Comparison of ENCODE assay signal across 1 fruit fly cellular context in the genomic region with DNA sequence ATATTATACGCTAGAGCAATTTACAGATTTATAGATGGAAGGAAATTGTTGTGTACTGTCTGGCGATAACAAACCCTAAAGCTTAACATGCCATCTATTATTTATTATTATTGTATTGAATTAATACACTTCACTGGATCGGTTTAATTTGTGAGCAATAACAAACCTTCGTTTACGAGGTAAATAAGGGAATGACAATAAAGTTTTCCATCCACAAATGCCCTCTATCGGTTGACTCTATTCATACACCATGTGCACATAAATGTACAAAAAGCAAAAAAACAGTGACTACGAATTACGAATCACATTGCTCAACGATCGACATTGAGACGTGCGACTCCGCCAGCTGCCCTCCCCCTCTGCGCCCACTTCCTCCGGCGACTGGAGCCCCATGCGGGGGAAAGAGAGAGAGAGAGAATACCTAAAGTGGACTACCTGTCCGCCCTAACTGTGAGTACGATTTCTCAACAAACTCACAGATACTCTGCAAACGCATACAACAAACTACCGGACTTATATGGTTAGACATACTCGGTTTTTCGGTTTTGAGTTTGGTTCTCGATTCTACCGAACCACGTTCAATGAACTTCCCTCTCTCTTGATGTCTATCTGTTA.
TF ChIP-seq lines count a peak whose summit lies in the region.

No protein-coding gene starts in this region.

TF ChIP-seq in whole organism, embryonic, 481 proteins besides CTCF, POLR2A, EP300 and RAD21 (continued from another document and continues in another):
- no peak for TF ChIP-seq CG7987 (GFP tag; optimal IDR thresholded peaks at IDR 0.05; lab: Kevin White, UChicago)
- no peak for TF ChIP-seq CG8478 (optimal IDR thresholded peaks at IDR 0.05; lab: Kevin White, UChicago)
- TF ChIP-seq HmgZ (tag; optimal IDR thresholded peaks at IDR 0.05; lab: Kevin White, UChicago), result no peak
- TF ChIP-seq insv (GFP tag; optimal IDR thresholded peaks at IDR 0.05; lab: Kevin White, UChicago), result no peak
- TF ChIP-seq slbo (GFP tag; IDR thresholded peaks at IDR 0.05; lab: Robert Waterston, UW), result peak; percentile 57
- no peak for TF ChIP-seq Six4 (GFP tag; optimal IDR thresholded peaks at IDR 0.05; lab: Kevin White, UChicago)
- TF ChIP-seq disco-r (GFP tag; optimal IDR thresholded peaks at IDR 0.05; lab: Kevin White, UChicago), result no peak
- no peak for TF ChIP-seq hth (optimal IDR thresholded peaks at IDR 0.05; lab: Kevin White, UChicago)
- peak; percentile 24 for TF ChIP-seq Hmr (GFP tag; optimal IDR thresholded peaks at IDR 0.05; lab: Kevin White, UChicago)
- TF ChIP-seq schlank (tag; optimal IDR thresholded peaks at IDR 0.05; lab: Kevin White, UChicago), result no peak
- TF ChIP-seq otp (GFP tag; IDR thresholded peaks at IDR 0.05; lab: Robert Waterston, UW), result peak; percentile 14; the same call in 1 of the 3 replicates
- peak; percentile 24 for TF ChIP-seq CG2678 (tag; optimal IDR thresholded peaks at IDR 0.05; lab: Kevin White, UChicago)
- peak in 1 of 2 experiments; percentile 56 for TF ChIP-seq Pdp1 (GFP tag; optimal IDR thresholded peaks at IDR 0.05; lab: Kevin White, UChicago)
- TF ChIP-seq CG13123 (GFP tag; optimal IDR thresholded peaks at IDR 0.05; lab: Kevin White, UChicago), result no peak
- peak; percentile 12; the same call in 1 of the 2 replicates for TF ChIP-seq MBD-R2 (GFP tag; IDR thresholded peaks at IDR 0.05; lab: Robert Waterston, UW)
- peak; percentile 69 for TF ChIP-seq sd (tag; optimal IDR thresholded peaks at IDR 0.05; lab: Kevin White, UChicago)
- no peak for TF ChIP-seq CG15601 (tag; optimal IDR thresholded peaks at IDR 0.05; lab: Kevin White, UChicago)
- TF ChIP-seq Adf1 (GFP tag; IDR thresholded peaks at IDR 0.05; lab: Robert Waterston, UW), result 0 out of 2 replicates have a peak, but pooled peaks have one; percentile 19
- TF ChIP-seq CG12104 (GFP tag; optimal IDR thresholded peaks at IDR 0.05; lab: Kevin White, UChicago), result peak; percentile 16
- TF ChIP-seq CG15696 (tag; optimal IDR thresholded peaks at IDR 0.05; lab: Kevin White, UChicago), result no peak
- no peak for TF ChIP-seq CG12744 (GFP tag; optimal IDR thresholded peaks at IDR 0.05; lab: Kevin White, UChicago)
- TF ChIP-seq rib (GFP tag; IDR thresholded peaks at IDR 0.05; lab: Robert Waterston, UW), result peak; percentile 71; the same call in 1 of the 2 replicates
- peak; percentile 85 for TF ChIP-seq sens (GFP tag; lab: Kevin White, UChicago)
- TF ChIP-seq salm (tag; optimal IDR thresholded peaks at IDR 0.05; lab: Kevin White, UChicago), result peak; percentile 11
- no peak for TF ChIP-seq repo (GFP tag; optimal IDR thresholded peaks at IDR 0.05; lab: Kevin White, UChicago)
- TF ChIP-seq gem (tag; optimal IDR thresholded peaks at IDR 0.05; lab: Kevin White, UChicago), result peak; percentile 29
- peak; percentile 40 to 46 for TF ChIP-seq Trl (optimal IDR thresholded peaks at IDR 0.05; lab: Kevin White, UChicago)
- no peak for TF ChIP-seq Trl (GFP tag; optimal IDR thresholded peaks at IDR 0.05; lab: Kevin White, UChicago)
- TF ChIP-seq cad (GFP tag; optimal IDR thresholded peaks at IDR 0.05; lab: Kevin White, UChicago), result no peak
- TF ChIP-seq eve (GFP tag; optimal IDR thresholded peaks at IDR 0.05; lab: Kevin White, UChicago), result no peak
- no peak for TF ChIP-seq Dfd (GFP tag; optimal IDR thresholded peaks at IDR 0.05; lab: Kevin White, UChicago)
- no peak for TF ChIP-seq CG33557 (GFP tag; optimal IDR thresholded peaks at IDR 0.05; lab: Kevin White, UChicago)
- TF ChIP-seq CG7839 (tag; optimal IDR thresholded peaks at IDR 0.05; lab: Kevin White, UChicago), result peak; percentile 11
- 0 out of 2 replicates have a peak, but pooled peaks have one; percentile 28 for TF ChIP-seq sob (GFP tag; IDR thresholded peaks at IDR 0.05; lab: Robert Waterston, UW)
- TF ChIP-seq CG2875 (GFP tag; optimal IDR thresholded peaks at IDR 0.05; lab: Kevin White, UChicago), result no peak
- TF ChIP-seq grau (tag; optimal IDR thresholded peaks at IDR 0.05; lab: Kevin White, UChicago), result peak; percentile 5
- no peak for TF ChIP-seq pum (GFP tag; optimal IDR thresholded peaks at IDR 0.05; lab: Kevin White, UChicago)
- peak in 1 of 3 experiments; percentile 53 for TF ChIP-seq Stat92E (GFP tag; optimal IDR thresholded peaks at IDR 0.05; lab: Kevin White, UChicago)
- no peak for TF ChIP-seq ken (GFP tag; IDR thresholded peaks at IDR 0.05; lab: Robert Waterston, UW)
- TF ChIP-seq hkb (optimal IDR thresholded peaks at IDR 0.05; lab: Kevin White, UChicago), result no peak
- TF ChIP-seq hkb (GFP tag; IDR thresholded peaks at IDR 0.05; lab: Robert Waterston, UW), result peak; percentile 51; the same call in 1 of the 2 replicates
- no peak for TF ChIP-seq CG1647 (GFP tag; optimal IDR thresholded peaks at IDR 0.05; lab: Kevin White, UChicago)
- peak; percentile 14 for TF ChIP-seq CG10274 (GFP tag; optimal IDR thresholded peaks at IDR 0.05; lab: Kevin White, UChicago)
- peak; percentile 71 for TF ChIP-seq sqz (GFP tag; optimal IDR thresholded peaks at IDR 0.05; lab: Kevin White, UChicago)
- peak; percentile 43 for TF ChIP-seq CG10543 (GFP tag; optimal IDR thresholded peaks at IDR 0.05; lab: Kevin White, UChicago)
- TF ChIP-seq danr (GFP tag; IDR thresholded peaks at IDR 0.05; lab: Robert Waterston, UW), result 0 out of 2 replicates have a peak, but pooled peaks have one; percentile 5
- no peak for TF ChIP-seq pnt (GFP tag; optimal IDR thresholded peaks at IDR 0.05; lab: Kevin White, UChicago)
- 0 out of 2 replicates have a peak, but pooled peaks have one; percentile 17 for TF ChIP-seq NFAT (GFP tag; IDR thresholded peaks at IDR 0.05; lab: Robert Waterston, UW)
- no peak for TF ChIP-seq CG12659 (GFP tag; optimal IDR thresholded peaks at IDR 0.05; lab: Kevin White, UChicago)
- peak; percentile 18 for TF ChIP-seq CG10209 (GFP tag; optimal IDR thresholded peaks at IDR 0.05; lab: Kevin White, UChicago)
- TF ChIP-seq slou (GFP tag; optimal IDR thresholded peaks at IDR 0.05; lab: Kevin White, UChicago), result peak; percentile 19
- peak; percentile 74 for TF ChIP-seq ftz-f1 (GFP tag; optimal IDR thresholded peaks at IDR 0.05; lab: Kevin White, UChicago)
- no peak for TF ChIP-seq CG6791 (GFP tag; IDR thresholded peaks at IDR 0.05; lab: Robert Waterston, UW; ENCODE audit: partially characterized antibody)
- TF ChIP-seq row (GFP tag; IDR thresholded peaks at IDR 0.05; lab: Robert Waterston, UW), result peak; percentile 23; the same call in 1 of the 3 replicates
- peak; percentile 32 for TF ChIP-seq Fer1 (GFP tag; optimal IDR thresholded peaks at IDR 0.05; lab: Kevin White, UChicago)
- no peak for TF ChIP-seq CG4707 (GFP tag; optimal IDR thresholded peaks at IDR 0.05; lab: Kevin White, UChicago)
- TF ChIP-seq CG34224 (GFP tag; IDR thresholded peaks at IDR 0.05; lab: Robert Waterston, UW; ENCODE audit: partially characterized antibody), result peak; percentile 24; the same call in 1 of the 3 replicates
- peak; percentile 94 for TF ChIP-seq kni (GFP tag; optimal IDR thresholded peaks at IDR 0.05; lab: Kevin White, UChicago)
- TF ChIP-seq lmd (GFP tag; IDR thresholded peaks at IDR 0.05; lab: Robert Waterston, UW), result no peak
- peak; percentile 23 for TF ChIP-seq Fer3 (tag; optimal IDR thresholded peaks at IDR 0.05; lab: Kevin White, UChicago)
- TF ChIP-seq CG8281 (tag; optimal IDR thresholded peaks at IDR 0.05; lab: Kevin White, UChicago), result peak; percentile 24
- no peak for TF ChIP-seq CG7357 (GFP tag; IDR thresholded peaks at IDR 0.05; lab: Robert Waterston, UW)
- TF ChIP-seq ATbp (GFP tag; optimal IDR thresholded peaks at IDR 0.05; lab: Kevin White, UChicago), result peak; percentile 21
- peak; percentile 14 for TF ChIP-seq CG3281 (GFP tag; optimal IDR thresholded peaks at IDR 0.05; lab: Kevin White, UChicago)
- TF ChIP-seq Aef1 (GFP tag; IDR thresholded peaks at IDR 0.05; lab: Robert Waterston, UW), result no peak
- TF ChIP-seq CG5245 (GFP tag; optimal IDR thresholded peaks at IDR 0.05; lab: Kevin White, UChicago), result no peak
- peak; percentile 50 for TF ChIP-seq CG13894 (tag; optimal IDR thresholded peaks at IDR 0.05; lab: Kevin White, UChicago)
- no peak for TF ChIP-seq gro (GFP tag; optimal IDR thresholded peaks at IDR 0.05; lab: Kevin White, UChicago)
- no peak for TF ChIP-seq CG12391 (tag; optimal IDR thresholded peaks at IDR 0.05; lab: Kevin White, UChicago)
- TF ChIP-seq hb (GFP tag; IDR thresholded peaks at IDR 0.05; lab: Robert Waterston, UW; ENCODE audit: partially characterized antibody), result no peak
- no peak for TF ChIP-seq CG15011 (GFP tag; optimal IDR thresholded peaks at IDR 0.05; lab: Kevin White, UChicago)
- TF ChIP-seq ash1 (GFP tag; optimal IDR thresholded peaks at IDR 0.05; lab: Kevin White, UChicago), result peak; percentile 40
- peak; percentile 44 for TF ChIP-seq Ets65A (GFP tag; lab: Kevin White, UChicago)
- peak; percentile 6 for TF ChIP-seq chn (GFP tag; optimal IDR thresholded peaks at IDR 0.05; lab: Kevin White, UChicago)
- TF ChIP-seq unpg (GFP tag; optimal IDR thresholded peaks at IDR 0.05; lab: Kevin White, UChicago), result peak; percentile 2
- peak; percentile 5 for TF ChIP-seq CG15514 (GFP tag; optimal IDR thresholded peaks at IDR 0.05; lab: Kevin White, UChicago)
- TF ChIP-seq lab (GFP tag; optimal IDR thresholded peaks at IDR 0.05; lab: Kevin White, UChicago), result peak; percentile 30
- TF ChIP-seq CG12155 (GFP tag; optimal IDR thresholded peaks at IDR 0.05; lab: Kevin White, UChicago), result no peak
- no peak for TF ChIP-seq CG31365 (tag; optimal IDR thresholded peaks at IDR 0.05; lab: Kevin White, UChicago)
- peak; percentile 26; the same call in 1 of the 2 replicates for TF ChIP-seq E2f2 (GFP tag; IDR thresholded peaks at IDR 0.05; lab: Robert Waterston, UW)
- TF ChIP-seq CG11560 (tag; IDR thresholded peaks at IDR 0.05; lab: Robert Waterston, UW), result no peak
- peak; percentile 42 for TF ChIP-seq CG12769 (tag; optimal IDR thresholded peaks at IDR 0.05; lab: Kevin White, UChicago)
- peak; percentile 9 for TF ChIP-seq CG11723 (GFP tag; optimal IDR thresholded peaks at IDR 0.05; lab: Kevin White, UChicago)
- TF ChIP-seq Asciz (GFP tag; optimal IDR thresholded peaks at IDR 0.05; lab: Kevin White, UChicago), result peak; percentile 27
- TF ChIP-seq Nf-YC (tag; optimal IDR thresholded peaks at IDR 0.05; lab: Kevin White, UChicago), result peak; percentile 29
- peak; percentile 13 for TF ChIP-seq CG1529 (GFP tag; optimal IDR thresholded peaks at IDR 0.05; lab: Kevin White, UChicago)
- TF ChIP-seq GATAe (GFP tag; conservative IDR thresholded peaks at IDR 0.05; lab: Robert Waterston, UW), result no peak
- TF ChIP-seq lov (optimal IDR thresholded peaks at IDR 0.05; lab: Kevin White, UChicago), result no peak
- TF ChIP-seq lov (GFP tag; IDR thresholded peaks at IDR 0.05; lab: Robert Waterston, UW), result no peak
- TF ChIP-seq Atf6 (GFP tag; IDR thresholded peaks at IDR 0.05; lab: Robert Waterston, UW), result peak; percentile 46; the same call in 1 of the 2 replicates
- no peak for TF ChIP-seq Hey (tag; optimal IDR thresholded peaks at IDR 0.05; lab: Kevin White, UChicago)
- peak; percentile 20; the same call in 1 of the 3 replicates for TF ChIP-seq sr (GFP tag; IDR thresholded peaks at IDR 0.05; lab: Robert Waterston, UW)
- TF ChIP-seq CG17385 (GFP tag; optimal IDR thresholded peaks at IDR 0.05; lab: Kevin White, UChicago), result peak; percentile 24
- no peak for TF ChIP-seq usp (GFP tag; optimal IDR thresholded peaks at IDR 0.05; lab: Kevin White, UChicago)
- no peak for TF ChIP-seq NK7.1 (GFP tag; optimal IDR thresholded peaks at IDR 0.05; lab: Kevin White, UChicago)
- peak; percentile 38 for TF ChIP-seq fd3F (GFP tag; optimal IDR thresholded peaks at IDR 0.05; lab: Kevin White, UChicago)
- TF ChIP-seq CG4328 (GFP tag; optimal IDR thresholded peaks at IDR 0.05; lab: Kevin White, UChicago), result no peak
- no peak for TF ChIP-seq nau (GFP tag; optimal IDR thresholded peaks at IDR 0.05; lab: Kevin White, UChicago)
- peak; percentile 42 for TF ChIP-seq CG15269 (tag; optimal IDR thresholded peaks at IDR 0.05; lab: Kevin White, UChicago)
- TF ChIP-seq CG8290 (GFP tag; optimal IDR thresholded peaks at IDR 0.05; lab: Kevin White, UChicago), result no peak
- TF ChIP-seq CG8290 (tag; optimal IDR thresholded peaks at IDR 0.05; lab: Kevin White, UChicago), result peak in 1 of 2 experiments; percentile 58
- peak; percentile 20 for TF ChIP-seq cwo (GFP tag; optimal IDR thresholded peaks at IDR 0.05; lab: Kevin White, UChicago)
- peak; percentile 48 for TF ChIP-seq cg (GFP tag; optimal IDR thresholded peaks at IDR 0.05; lab: Kevin White, UChicago)
- TF ChIP-seq gsb (GFP tag; IDR thresholded peaks at IDR 0.05; lab: Robert Waterston, UW), result 0 out of 2 replicates have a peak, but pooled peaks have one; percentile 7
- peak; percentile 81; the same call in 1 of the 3 replicates for TF ChIP-seq CG2199 (GFP tag; IDR thresholded peaks at IDR 0.05; lab: Robert Waterston, UW)
- peak; percentile 17 for TF ChIP-seq oc (tag; optimal IDR thresholded peaks at IDR 0.05; lab: Kevin White, UChicago)
- peak; percentile 36 for TF ChIP-seq PHDP (tag; optimal IDR thresholded peaks at IDR 0.05; lab: Kevin White, UChicago)
- peak; percentile 17 for TF ChIP-seq Vsx1 (GFP tag; optimal IDR thresholded peaks at IDR 0.05; lab: Kevin White, UChicago)
- TF ChIP-seq tgo (GFP tag; IDR thresholded peaks at IDR 0.05; lab: Robert Waterston, UW), result peak; percentile 36; the same call in 1 of the 3 replicates
- 0 out of 2 replicates have a peak, but pooled peaks have one; percentile 41 for TF ChIP-seq chm (GFP tag; IDR thresholded peaks at IDR 0.05; lab: Robert Waterston, UW)
- TF ChIP-seq en (GFP tag; optimal IDR thresholded peaks at IDR 0.05; lab: Kevin White, UChicago), result no peak
- no peak for TF ChIP-seq CG11456 (GFP tag; IDR thresholded peaks at IDR 0.05; lab: Robert Waterston, UW)
- peak; percentile 91; the same call in 3 of the 4 replicates for TF ChIP-seq chinmo (GFP tag; IDR thresholded peaks at IDR 0.05; lab: Robert Waterston, UW; ENCODE audit: partially characterized antibody)
- TF ChIP-seq CG17359 (tag; optimal IDR thresholded peaks at IDR 0.05; lab: Kevin White, UChicago), result peak; percentile 6
- TF ChIP-seq pros (GFP tag; optimal IDR thresholded peaks at IDR 0.05; lab: Kevin White, UChicago), result peak; percentile 57
- TF ChIP-seq BtbVII (GFP tag; optimal IDR thresholded peaks at IDR 0.05; lab: Kevin White, UChicago), result peak; percentile 50
- peak; percentile 67 for TF ChIP-seq CG8388 (GFP tag; optimal IDR thresholded peaks at IDR 0.05; lab: Kevin White, UChicago)
- TF ChIP-seq bsh (GFP tag; optimal IDR thresholded peaks at IDR 0.05; lab: Kevin White, UChicago), result peak in 1 of 2 experiments; percentile 7
- peak; percentile 10 for TF ChIP-seq mirr (GFP tag; optimal IDR thresholded peaks at IDR 0.05; lab: Kevin White, UChicago)
- TF ChIP-seq CG11504 (tag; optimal IDR thresholded peaks at IDR 0.05; lab: Kevin White, UChicago), result no peak
- TF ChIP-seq ci (GFP tag; IDR thresholded peaks at IDR 0.05; lab: Robert Waterston, UW), result peak; percentile 25; the same call in 1 of the 3 replicates
- no peak for TF ChIP-seq Gug (GFP tag; IDR thresholded peaks at IDR 0.05; lab: Robert Waterston, UW)
- peak; percentile 13 for TF ChIP-seq kay (GFP tag; optimal IDR thresholded peaks at IDR 0.05; lab: Kevin White, UChicago)
